Fruit fly (Drosophila melanogaster): ENCODE data around the gene CG31251.

The CG31251 gene

DNA sequence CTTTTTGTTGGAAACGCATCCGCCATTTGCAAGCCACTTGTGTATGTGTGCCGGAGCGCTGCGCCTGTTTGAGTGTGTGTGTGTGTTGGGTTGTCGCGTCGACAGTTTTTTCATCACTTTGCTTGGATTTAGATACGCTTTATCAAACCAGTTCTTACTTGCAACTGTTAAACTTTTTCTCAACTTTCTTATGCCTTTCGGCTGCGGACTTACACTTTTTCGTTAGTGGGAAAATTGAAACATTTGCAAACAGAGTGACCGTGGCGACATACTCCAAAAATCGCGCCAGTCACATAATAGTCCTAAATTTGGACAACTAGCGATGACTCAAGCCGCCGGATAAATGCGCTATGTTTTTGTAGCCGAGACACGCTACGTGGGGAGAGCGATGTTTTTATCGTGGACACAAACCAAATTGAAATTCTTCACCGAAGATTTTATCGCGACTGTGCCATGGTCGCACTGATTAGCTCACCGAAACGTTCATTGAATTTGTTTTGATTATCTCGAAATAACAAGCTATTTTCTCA is 2.4 kb downstream of the CG31251 start, which contains the start of the genes alt and CG7655 (continued):
- TF ChIP-seq CG9609 (GFP tag; optimal IDR thresholded peaks at IDR 0.05) (peak; percentile 24), CG9817 (tag; optimal IDR thresholded peaks at IDR 0.05) (no peak), crp (GFP tag; optimal IDR thresholded peaks at IDR 0.05) (no peak), nerfin-2 (GFP tag; IDR thresholded peaks at IDR 0.05; ENCODE audit: partially characterized antibody) (no peak), CG3281 (GFP tag; optimal IDR thresholded peaks at IDR 0.05) (no peak), CG6683 (GFP tag; optimal IDR thresholded peaks at IDR 0.05) (no peak), gcm (GFP tag; optimal IDR thresholded peaks at IDR 0.05) (no peak), CG2129 (GFP tag; IDR thresholded peaks at IDR 0.05; ENCODE audit: partially characterized antibody) (no peak), CG30431 (GFP tag; optimal IDR thresholded peaks at IDR 0.05) (no peak), chinmo (GFP tag; IDR thresholded peaks at IDR 0.05; ENCODE audit: partially characterized antibody) (no peak), CG16779 (GFP tag; IDR thresholded peaks at IDR 0.05) (no peak), CG9797 (GFP tag; optimal IDR thresholded peaks at IDR 0.05) (peak; percentile 100), CG5180 (GFP tag; optimal IDR thresholded peaks at IDR 0.05) (no peak), aop (GFP tag; IDR thresholded peaks at IDR 0.05) (no peak), Rx (GFP tag; IDR thresholded peaks at IDR 0.05) (no peak), tio (GFP tag; optimal IDR thresholded peaks at IDR 0.05) (no peak), tgo (GFP tag; IDR thresholded peaks at IDR 0.05) (no peak), CG30403 (GFP tag; optimal IDR thresholded peaks at IDR 0.05) (no peak), ab (GFP tag; optimal IDR thresholded peaks at IDR 0.05) (no peak), BtbVII (GFP tag; optimal IDR thresholded peaks at IDR 0.05) (no peak), CG8944 (GFP tag; optimal IDR thresholded peaks at IDR 0.05) (no peak), Spps (tag; optimal IDR thresholded peaks at IDR 0.05) (no peak), CG15696 (tag; optimal IDR thresholded peaks at IDR 0.05) (no peak), Optix (GFP tag; IDR thresholded peaks at IDR 0.05) (no peak), CG10431 (GFP tag; optimal IDR thresholded peaks at IDR 0.05) (peak; percentile 29), CG6813 (GFP tag; optimal IDR thresholded peaks at IDR 0.05) (no peak), CG14710 (tag; optimal IDR thresholded peaks at IDR 0.05) (peak; percentile 76), CG2202 (tag; optimal IDR thresholded peaks at IDR 0.05) (peak; percentile 8), CG32772 (GFP tag; IDR thresholded peaks at IDR 0.05) (no peak), HmgZ (tag; optimal IDR thresholded peaks at IDR 0.05) (peak; percentile 90), CG10321 (GFP tag; IDR thresholded peaks at IDR 0.05) (no peak), toy (GFP tag; IDR thresholded peaks at IDR 0.05) (no peak), Ets65A (GFP tag) (peak; percentile 75), ftz-f1 (GFP tag; optimal IDR thresholded peaks at IDR 0.05) (peak; percentile 72), HmgD (GFP tag; optimal IDR thresholded peaks at IDR 0.05) (peak; percentile 84), gfzf (GFP tag; optimal IDR thresholded peaks at IDR 0.05) (peak; percentile 100), NK7.1 (GFP tag; optimal IDR thresholded peaks at IDR 0.05) (no peak), Abd-B (GFP tag; optimal IDR thresholded peaks at IDR 0.05) (no peak), CG10543 (GFP tag; optimal IDR thresholded peaks at IDR 0.05) (peak; percentile 28), Hmr (GFP tag; optimal IDR thresholded peaks at IDR 0.05) (no peak), CG4360 (GFP tag; IDR thresholded peaks at IDR 0.05) (no peak), Max (GFP tag; optimal IDR thresholded peaks at IDR 0.05) (no peak), CG15601 (tag; optimal IDR thresholded peaks at IDR 0.05) (peak; percentile 72), caup (GFP tag; optimal IDR thresholded peaks at IDR 0.05; ENCODE audit: severe bottlenecking) (peak; percentile 27), vfl (GFP tag; optimal IDR thresholded peaks at IDR 0.05) (no peak), CG2875 (GFP tag; optimal IDR thresholded peaks at IDR 0.05) (no peak), CG17328 (GFP tag; IDR thresholded peaks at IDR 0.05) (no peak), vvl (GFP tag; IDR thresholded peaks at IDR 0.05) (no peak), mld (GFP tag; IDR thresholded peaks at IDR 0.05; ENCODE audit: partially characterized antibody) (no peak), CG9876 (GFP tag; optimal IDR thresholded peaks at IDR 0.05) (peak; percentile 9)
